Fruit fly (Drosophila melanogaster) whole organism, prepupa: ENCODE data around the gene tara.

ENCODE experiments used
- Blimp-1 ChIP-seq: fragments of 200-800 bp; sonication (Bioruptor generic); optimal IDR thresholded peaks from 3 replicates; lab custom pipeline; 2017; ENCODE audit warnings: missing biosample characterization, missing genetic modification characterization, mild to moderate bottlenecking, moderate library complexity, missing genetic modification reagents
- CG11294 ChIP-seq: fragments of 200-800 bp; sonication (Bioruptor generic); IDR thresholded peaks from 2 replicates; pipeline ENCODE4 v1.3.6; 2022; ENCODE audit warnings: missing biosample characterization, missing genetic modification characterization
- CG11762 ChIP-seq: fragments of 200-800 bp; sonication (Bioruptor generic); optimal IDR thresholded peaks from 3 replicates; lab custom pipeline; 2016; ENCODE audit warnings: missing biosample characterization, missing genetic modification characterization; ENCODE audit not compliant: insufficient read depth
- CG11902 ChIP-seq: fragments of 200-800 bp; sonication (Bioruptor generic); optimal IDR thresholded peaks from 3 replicates; lab custom pipeline; 2016; ENCODE audit warnings: missing biosample characterization, missing genetic modification characterization
- CG15336 ChIP-seq: fragments of 200-800 bp; sonication (Bioruptor generic); IDR thresholded peaks from 2 replicates; pipeline ENCODE4 v1.3.6; 2022; ENCODE audit warnings: missing biosample characterization, missing genetic modification characterization
- CG1621 ChIP-seq: fragments of 200-800 bp; sonication (Bioruptor generic); optimal IDR thresholded peaks from 3 replicates; lab custom pipeline; 2018; ENCODE audit warnings: missing biosample characterization, mild to moderate bottlenecking, missing genetic modification characterization
- CG16779 ChIP-seq: fragments of 200-800 bp; sonication (Bioruptor generic); optimal IDR thresholded peaks from 3 replicates; lab custom pipeline; 2017; ENCODE audit warnings: missing biosample characterization, mild to moderate bottlenecking, missing genetic modification characterization
- CG31627 ChIP-seq: fragments of 200-800 bp; sonication (Bioruptor generic); optimal IDR thresholded peaks from 3 replicates; lab custom pipeline; 2016; ENCODE audit warnings: missing biosample characterization, missing genetic modification characterization
- CG32006 ChIP-seq: fragments of 200-800 bp; sonication (Bioruptor generic); optimal IDR thresholded peaks from 3 replicates; lab custom pipeline; 2017; ENCODE audit warnings: missing biosample characterization, mild to moderate bottlenecking, missing genetic modification characterization
- CG34406 ChIP-seq: fragments of 200-800 bp; sonication (Bioruptor generic); optimal IDR thresholded peaks from 3 replicates; lab custom pipeline; 2016; ENCODE audit warnings: missing biosample characterization, missing genetic modification characterization
- CG3919 ChIP-seq: fragments of 200-800 bp; sonication (Bioruptor generic); optimal IDR thresholded peaks from 3 replicates; lab custom pipeline; 2016; ENCODE audit warnings: missing biosample characterization, missing genetic modification characterization
- CG4318 ChIP-seq: fragments of 200-800 bp; sonication (Bioruptor generic); optimal IDR thresholded peaks from 3 replicates; lab custom pipeline; 2017; ENCODE audit warnings: missing biosample characterization, mild to moderate bottlenecking, missing genetic modification characterization
- CG6792 ChIP-seq: fragments of 200-800 bp; sonication (Bioruptor generic); optimal IDR thresholded peaks from 3 replicates; lab custom pipeline; 2016; ENCODE audit warnings: missing biosample characterization, missing genetic modification characterization
- CG6808 ChIP-seq: fragments of 200-800 bp; sonication (Bioruptor generic); optimal IDR thresholded peaks from 3 replicates; lab custom pipeline; 2017; ENCODE audit warnings: missing biosample characterization, missing genetic modification characterization, mild to moderate bottlenecking, moderate library complexity, missing genetic modification reagents
- CG6854 ChIP-seq: fragments of 200-800 bp; sonication (Bioruptor generic); optimal IDR thresholded peaks from 2 replicates; lab custom pipeline; 2017; ENCODE audit warnings: missing biosample characterization, mild to moderate bottlenecking, missing genetic modification characterization
- CG8119 ChIP-seq: fragments of 200-800 bp; sonication (Bioruptor generic); IDR thresholded peaks from 3 replicates; pipeline ENCODE4 v1.3.6; 2022; ENCODE audit warnings: missing biosample characterization, missing genetic modification characterization
- CG8319 ChIP-seq: fragments of 200-800 bp; sonication (Bioruptor generic); optimal IDR thresholded peaks from 3 replicates; lab custom pipeline; 2016; ENCODE audit warnings: missing biosample characterization, missing genetic modification characterization
- CG8632 ChIP-seq: fragments of 200-800 bp; sonication (Bioruptor generic); optimal IDR thresholded peaks from 3 replicates; lab custom pipeline; 2016; ENCODE audit warnings: missing biosample characterization, missing genetic modification characterization
- CG9139 ChIP-seq: fragments of 200-800 bp; sonication (Bioruptor generic); optimal IDR thresholded peaks from 3 replicates; lab custom pipeline; 2017; ENCODE audit warnings: missing biosample characterization, mild to moderate bottlenecking, missing genetic modification characterization
- Eip75B ChIP-seq: fragments of 200-800 bp; sonication (Bioruptor generic); optimal IDR thresholded peaks from 3 replicates; lab custom pipeline; 2016; ENCODE audit warnings: missing biosample characterization, missing genetic modification characterization
- Eip78C ChIP-seq: fragments of 200-800 bp; sonication (Bioruptor generic); peaks from one replicate; lab custom pipeline; 2016; ENCODE audit warnings: missing biosample characterization, missing genetic modification characterization
- Eip93F ChIP-seq: fragments of 200-800 bp; sonication (Bioruptor generic); optimal IDR thresholded peaks from 2 replicates; lab custom pipeline; 2016; ENCODE audit warnings: missing biosample characterization, mild to moderate bottlenecking, missing genetic modification characterization
- Ets21C ChIP-seq: fragments of 200-800 bp; sonication (Bioruptor generic); optimal IDR thresholded peaks from 3 replicates; lab custom pipeline; 2016; ENCODE audit warnings: missing biosample characterization, missing genetic modification characterization
- Gug ChIP-seq: fragments of 200-800 bp; sonication (Bioruptor generic); IDR thresholded peaks from 2 replicates; pipeline ENCODE4 v1.3.6; 2022; ENCODE audit warnings: missing biosample characterization, missing genetic modification characterization
- Hr38 ChIP-seq: sonication (Bioruptor generic); optimal IDR thresholded peaks from 2 replicates; lab custom pipeline; 2016; ENCODE audit warnings: missing biosample characterization, missing genetic modification characterization
- Hr39 ChIP-seq: fragments of 200-800 bp; sonication (Bioruptor generic); optimal IDR thresholded peaks from 2 replicates; lab custom pipeline; 2016; ENCODE audit warnings: missing biosample characterization, missing genetic modification characterization
- Lpt ChIP-seq: fragments of 200-800 bp; sonication (Bioruptor generic); optimal IDR thresholded peaks from 3 replicates; lab custom pipeline; 2016; ENCODE audit warnings: missing biosample characterization, missing genetic modification characterization
- Met ChIP-seq: fragments of 200-800 bp; sonication (Bioruptor generic); optimal IDR thresholded peaks from 3 replicates; lab custom pipeline; 2016; ENCODE audit warnings: missing biosample characterization, missing genetic modification characterization
- OdsH ChIP-seq: fragments of 200-800 bp; sonication (Bioruptor generic); optimal IDR thresholded peaks from 3 replicates; lab custom pipeline; 2016; ENCODE audit warnings: missing biosample characterization, missing genetic modification characterization
- Smox ChIP-seq: fragments of 200-800 bp; sonication (Bioruptor generic); optimal IDR thresholded peaks from 3 replicates; lab custom pipeline; 2016; ENCODE audit warnings: missing biosample characterization, missing genetic modification characterization
- Sox102F ChIP-seq: fragments of 200-800 bp; sonication (Bioruptor generic); optimal IDR thresholded peaks from 2 replicates; lab custom pipeline; 2016; ENCODE audit warnings: missing biosample characterization, mild to moderate bottlenecking, missing genetic modification characterization
- Sox15 ChIP-seq: fragments of 200-800 bp; sonication (Bioruptor generic); optimal IDR thresholded peaks from 3 replicates; lab custom pipeline; 2016; ENCODE audit warnings: missing biosample characterization, missing genetic modification characterization
- achi ChIP-seq: fragments of 200-800 bp; sonication (Bioruptor generic); optimal IDR thresholded peaks from 3 replicates; lab custom pipeline; 2016; ENCODE audit warnings: missing biosample characterization, missing genetic modification characterization
- acj6 ChIP-seq: fragments of 200-800 bp; sonication (Bioruptor generic); optimal IDR thresholded peaks from 3 replicates; lab custom pipeline; 2016; ENCODE audit warnings: missing biosample characterization, missing genetic modification characterization
- cyc ChIP-seq: fragments of 200-800 bp; sonication (Bioruptor generic); optimal IDR thresholded peaks from 3 replicates; lab custom pipeline; 2016; ENCODE audit warnings: missing biosample characterization, missing genetic modification characterization
- dac ChIP-seq: fragments of 200-800 bp; sonication (Bioruptor generic); optimal IDR thresholded peaks from 2 replicates; lab custom pipeline; 2017; ENCODE audit warnings: missing biosample characterization, mild to moderate bottlenecking, missing genetic modification characterization
- dsx ChIP-seq: fragments of 200-800 bp; optimal IDR thresholded peaks from 3 replicates; lab custom pipeline; 2019; ENCODE audit warnings: missing biosample characterization, mild to moderate bottlenecking, missing genetic modification characterization, moderate library complexity; ENCODE audit not compliant: poor library complexity, severe bottlenecking
- eg ChIP-seq: fragments of 200-800 bp; sonication (Bioruptor generic); IDR thresholded peaks from 3 replicates; pipeline ENCODE4 v1.3.6; 2022; ENCODE audit warnings: missing biosample characterization, missing genetic modification characterization
- esn ChIP-seq: fragments of 200-800 bp; sonication (Bioruptor generic); optimal IDR thresholded peaks from 2 replicates; lab custom pipeline; 2016; ENCODE audit warnings: missing biosample characterization, mild to moderate bottlenecking, missing genetic modification characterization, moderate library complexity
- fd59A ChIP-seq: fragments of 200-800 bp; sonication (Bioruptor generic); optimal IDR thresholded peaks from 2 replicates; lab custom pipeline; 2017; ENCODE audit warnings: missing biosample characterization, mild to moderate bottlenecking, missing genetic modification characterization, missing genetic modification reagents
- fd85E ChIP-seq: fragments of 200-800 bp; sonication (Bioruptor generic); optimal IDR thresholded peaks from 3 replicates; lab custom pipeline; 2016; ENCODE audit warnings: missing biosample characterization, missing genetic modification characterization
- fkh ChIP-seq: fragments of 200-800 bp; sonication (Bioruptor generic); optimal IDR thresholded peaks from 3 replicates; lab custom pipeline; 2017; ENCODE audit warnings: missing biosample characterization, mild to moderate bottlenecking, missing genetic modification characterization, moderate library complexity
- lz ChIP-seq: fragments of 200-800 bp; sonication (Bioruptor generic); optimal IDR thresholded peaks from 3 replicates; lab custom pipeline; 2016; ENCODE audit warnings: missing biosample characterization, missing genetic modification characterization
- net ChIP-seq: fragments of 200-800 bp; sonication (Bioruptor generic); optimal IDR thresholded peaks from 3 replicates; lab custom pipeline; 2016; ENCODE audit warnings: missing biosample characterization, missing genetic modification characterization
- pdm3 ChIP-seq: fragments of 200-800 bp; sonication (Bioruptor generic); optimal IDR thresholded peaks from 3 replicates; lab custom pipeline; 2016; ENCODE audit warnings: missing biosample characterization, missing genetic modification characterization
- salr ChIP-seq, 2 experiments: fragments of 200-800 bp; sonication (Bioruptor generic); optimal IDR thresholded peaks; 3 replicates each; lab custom pipeline; 2016 to 2018; ENCODE audit warnings: missing biosample characterization in 2 of 2, missing genetic modification characterization in 2 of 2, mild to moderate bottlenecking in 1 of 2
- spab ChIP-seq: fragments of 200-800 bp; sonication (Bioruptor generic); optimal IDR thresholded peaks from 2 replicates; lab custom pipeline; 2017; ENCODE audit warnings: missing biosample characterization, mild to moderate bottlenecking, missing genetic modification characterization, missing genetic modification reagents
- ss ChIP-seq, 2 experiments: fragments of 200-800 bp; sonication (Bioruptor generic); optimal IDR thresholded peaks; 2 replicates in 1 of 2; 3 replicates in 1 of 2; lab custom pipeline; 2017 to 2018; ENCODE audit warnings: mild to moderate bottlenecking in 2 of 2, missing biosample characterization in 2 of 2, missing genetic modification characterization in 2 of 2, moderate library complexity in 1 of 2
- topi ChIP-seq: fragments of 200-800 bp; sonication (Bioruptor generic); optimal IDR thresholded peaks from 3 replicates; lab custom pipeline; 2016; ENCODE audit warnings: missing biosample characterization, missing genetic modification characterization
- vri ChIP-seq: fragments of 200-800 bp; sonication (Bioruptor generic); optimal IDR thresholded peaks from 3 replicates; lab custom pipeline; 2016; ENCODE audit warnings: missing biosample characterization, mild to moderate bottlenecking, missing genetic modification characterization

Gene tara

DNA sequence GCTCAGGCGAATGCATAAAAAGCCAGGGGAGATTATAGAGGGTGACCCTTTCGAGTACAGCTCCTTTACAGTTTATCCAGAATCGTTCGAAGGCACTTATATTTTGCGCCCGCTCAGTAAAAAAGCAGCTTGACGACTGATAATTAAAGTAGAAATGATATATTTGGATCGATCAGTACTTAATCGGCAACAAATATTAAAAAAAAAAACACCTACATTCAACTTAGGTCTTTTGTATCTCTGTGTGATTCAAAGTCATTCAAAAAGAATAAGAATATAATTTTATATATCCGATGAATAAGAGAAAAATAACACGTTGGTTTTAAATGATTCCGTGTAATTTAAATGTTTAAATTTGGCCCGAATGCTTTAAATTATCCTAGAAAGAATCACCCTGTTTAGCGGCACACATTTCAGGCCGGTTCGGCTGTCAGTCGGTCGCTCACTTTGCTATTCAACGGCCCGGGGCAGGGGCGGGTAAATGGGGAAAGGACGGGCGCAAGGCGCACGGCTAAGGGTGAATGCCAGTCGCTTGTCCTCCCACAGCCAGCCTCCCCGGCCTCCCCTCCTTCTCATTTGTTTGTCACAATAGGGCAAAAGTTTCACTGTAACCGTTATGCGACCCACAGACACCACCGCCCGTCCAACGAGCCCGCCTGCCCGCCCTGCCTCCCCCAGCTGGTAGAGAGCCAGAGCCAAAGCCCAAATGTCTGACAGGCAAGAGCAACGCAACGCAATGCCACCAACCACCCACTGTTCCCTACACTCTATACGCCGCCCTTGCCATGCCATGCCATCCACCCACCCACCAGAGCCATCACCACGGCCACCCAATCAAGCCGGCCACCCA lies 12.4 kb upstream of the tara start:
- TF ChIP-seq vri (GFP tag; lab: Kevin White, UChicago): no peak
- TF ChIP-seq salr (GFP tag; optimal IDR thresholded peaks at IDR 0.05; lab: Kevin White, UChicago): peak in 1 of 2 experiments; percentile 39
- TF ChIP-seq topi (GFP tag; lab: Kevin White, UChicago): peak; percentile 42
- 0 out of 3 replicates have a peak, but pooled peaks have one; percentile 7 for TF ChIP-seq eg (GFP tag; lab: Robert Waterston, UW)
- peak; percentile 13 for TF ChIP-seq dsx
- peak; percentile 30 for TF ChIP-seq fd59A (GFP tag; lab: Kevin White, UChicago)
- TF ChIP-seq dac: no peak
- no peak for TF ChIP-seq CG11294 (GFP tag; lab: Robert Waterston, UW)
- TF ChIP-seq CG3919: peak; percentile 71
- TF ChIP-seq CG1621 (tag; lab: Kevin White, UChicago): no peak
- peak; percentile 36 for TF ChIP-seq Smox (GFP tag; lab: Kevin White, UChicago)
- peak; percentile 14 for TF ChIP-seq achi
- TF ChIP-seq CG4318: no peak
- TF ChIP-seq CG31627: no peak
- no peak for TF ChIP-seq fd85E (GFP tag; lab: Kevin White, UChicago)
- peak; percentile 11 for TF ChIP-seq CG8632 (GFP tag; lab: Kevin White, UChicago)
- TF ChIP-seq CG6792 (GFP tag; lab: Kevin White, UChicago): peak; percentile 41
- TF ChIP-seq Eip78C (GFP tag; lab: Kevin White, UChicago): peak; percentile 89
- peak in 1 of 2 experiments; percentile 28 for TF ChIP-seq ss (GFP tag; optimal IDR thresholded peaks at IDR 0.05; lab: Kevin White, UChicago)
- peak; percentile 26; the same call in 1 of the 3 replicates for TF ChIP-seq CG8119
- peak; percentile 78 for TF ChIP-seq CG6808 (GFP tag; lab: Kevin White, UChicago)
- TF ChIP-seq Eip93F: no peak
- TF ChIP-seq Ets21C: no peak
- peak; percentile 49 for TF ChIP-seq CG16779 (tag; lab: Kevin White, UChicago)
- no peak for TF ChIP-seq Gug (GFP tag; lab: Robert Waterston, UW)
- TF ChIP-seq CG11762 (GFP tag; lab: Kevin White, UChicago): peak; percentile 24
- no peak for TF ChIP-seq Sox102F (GFP tag; lab: Kevin White, UChicago)
- no peak for TF ChIP-seq CG8319 (GFP tag; lab: Kevin White, UChicago)
- peak; percentile 68 for TF ChIP-seq Met
- peak; percentile 5 for TF ChIP-seq pdm3 (GFP tag; lab: Kevin White, UChicago)
- no peak for TF ChIP-seq Blimp-1 (GFP tag; lab: Kevin White, UChicago)
- TF ChIP-seq Sox15 (GFP tag; lab: Kevin White, UChicago): no peak
- peak; percentile 36 for TF ChIP-seq spab
- no peak for TF ChIP-seq Hr39 (GFP tag; lab: Kevin White, UChicago)
- TF ChIP-seq net (GFP tag; lab: Kevin White, UChicago): peak; percentile 31
- TF ChIP-seq acj6 (GFP tag; lab: Kevin White, UChicago): peak; percentile 25
- TF ChIP-seq CG34406: peak; percentile 27
- peak; percentile 62 for TF ChIP-seq Eip75B (GFP tag; lab: Kevin White, UChicago)
- peak; percentile 43 for TF ChIP-seq cyc (GFP tag; lab: Kevin White, UChicago)
- peak; percentile 37 for TF ChIP-seq CG11902 (GFP tag; lab: Kevin White, UChicago)
- TF ChIP-seq Hr38 (GFP tag; lab: Kevin White, UChicago): no peak
- TF ChIP-seq CG15336 (GFP tag; lab: Robert Waterston, UW): peak; percentile 19
- TF ChIP-seq lz (GFP tag; lab: Kevin White, UChicago): peak; percentile 34
- peak; percentile 49 for TF ChIP-seq CG32006 (GFP tag; lab: Kevin White, UChicago)
- TF ChIP-seq OdsH (GFP tag; lab: Kevin White, UChicago): peak; percentile 21
- no peak for TF ChIP-seq CG6854 (GFP tag; lab: Kevin White, UChicago)
- no peak for TF ChIP-seq fkh (GFP tag; lab: Kevin White, UChicago)
- TF ChIP-seq CG9139 (GFP tag; lab: Kevin White, UChicago): no peak
- TF ChIP-seq Lpt: peak; percentile 28
- TF ChIP-seq esn (GFP tag; lab: Kevin White, UChicago): peak; percentile 52
